Fruit fly (Drosophila melanogaster) whole organism, embryonic: ENCODE results near the gene alpha-Est3.

Experiments used
- Antp ChIP-seq: fragments of 200-800 bp; sonication (Bioruptor generic); optimal IDR thresholded peaks from 3 replicates; lab custom pipeline; 2016; ENCODE audit warnings: missing biosample characterization, missing genetic modification characterization
- Atf-2 ChIP-seq: fragments of 200-800 bp; sonication (Bioruptor generic); optimal IDR thresholded peaks from 2 replicates; lab custom pipeline; 2016; ENCODE audit warnings: missing biosample characterization, missing genetic modification characterization
- B-H2 ChIP-seq: fragments of 200-800 bp; sonication (Bioruptor generic); optimal IDR thresholded peaks from 2 replicates; lab custom pipeline; 2018; ENCODE audit warnings: missing biosample characterization, mild to moderate bottlenecking, missing genetic modification characterization
- CG10267 ChIP-seq: fragments of 200-800 bp; sonication (Bioruptor generic); optimal IDR thresholded peaks from 2 replicates; lab custom pipeline; 2018; ENCODE audit warnings: missing biosample characterization, mild to moderate bottlenecking, missing genetic modification characterization, moderate library complexity
- CG10366 ChIP-seq: fragments of 200-800 bp; sonication (Bioruptor generic); IDR thresholded peaks from 2 replicates; pipeline ENCODE4 v1.3.6; 2022; ENCODE audit warnings: missing biosample characterization, missing genetic modification characterization
- CG11398 ChIP-seq: fragments of 200-800 bp; sonication (Bioruptor generic); optimal IDR thresholded peaks from 2 replicates; lab custom pipeline; 2016; ENCODE audit warnings: missing biosample characterization, missing genetic modification characterization
- CG12071 ChIP-seq: fragments of 200-800 bp; sonication (Bioruptor generic); optimal IDR thresholded peaks from 3 replicates; lab custom pipeline; 2018; ENCODE audit warnings: missing biosample characterization, mild to moderate bottlenecking, missing genetic modification characterization
- CG12744 ChIP-seq: fragments of 200-800 bp; sonication (Bioruptor generic); optimal IDR thresholded peaks from 2 replicates; lab custom pipeline; 2016; ENCODE audit warnings: missing biosample characterization, missing genetic modification characterization
- CG13775 ChIP-seq: fragments of 200-800 bp; sonication (Bioruptor generic); optimal IDR thresholded peaks from 3 replicates; lab custom pipeline; 2017; ENCODE audit warnings: missing biosample characterization, mild to moderate bottlenecking, missing genetic modification characterization
- CG13894 ChIP-seq: fragments of 200-800 bp; sonication (Bioruptor generic); optimal IDR thresholded peaks from 3 replicates; lab custom pipeline; 2018; ENCODE audit warnings: missing biosample characterization, mild to moderate bottlenecking, missing genetic modification characterization, moderate library complexity
- CG14860 ChIP-seq: fragments of 200-800 bp; sonication (Bioruptor generic); IDR thresholded peaks from 3 replicates; pipeline ENCODE4 v1.3.6; 2022; ENCODE audit warnings: missing biosample characterization, missing genetic modification characterization; ENCODE audit not compliant: partially characterized antibody
- CG15011 ChIP-seq: fragments of 200-800 bp; sonication (Bioruptor generic); optimal IDR thresholded peaks from 3 replicates; lab custom pipeline; 2018; ENCODE audit warnings: missing biosample characterization, mild to moderate bottlenecking, missing genetic modification characterization
- CG17612 ChIP-seq: fragments of 200-800 bp; sonication (Bioruptor generic); IDR thresholded peaks from 2 replicates; pipeline ENCODE4 v1.3.6; 2022; ENCODE audit warnings: missing biosample characterization, missing genetic modification characterization
- CG2116 ChIP-seq: fragments of 200-800 bp; sonication (Bioruptor generic); optimal IDR thresholded peaks from 3 replicates; lab custom pipeline; 2018; ENCODE audit warnings: missing biosample characterization, mild to moderate bottlenecking, missing genetic modification characterization
- CG2120 ChIP-seq: fragments of 200-800 bp; sonication (Bioruptor generic); optimal IDR thresholded peaks from 3 replicates; lab custom pipeline; 2016; ENCODE audit warnings: missing biosample characterization, missing genetic modification characterization
- CG32532 ChIP-seq: fragments of 200-800 bp; sonication (Bioruptor generic); IDR thresholded peaks from 2 replicates; pipeline ENCODE4 v1.3.6; 2022; ENCODE audit warnings: missing biosample characterization, missing genetic modification characterization
- CG33557 ChIP-seq: fragments of 200-800 bp; sonication (Bioruptor generic); optimal IDR thresholded peaks from 2 replicates; lab custom pipeline; 2019; ENCODE audit warnings: missing biosample characterization, mild to moderate bottlenecking, missing genetic modification characterization, moderate library complexity
- CG34224 ChIP-seq: fragments of 200-800 bp; sonication (Bioruptor generic); IDR thresholded peaks from 3 replicates; pipeline ENCODE4 v1.3.6; 2022; ENCODE audit warnings: missing biosample characterization, missing genetic modification characterization; ENCODE audit not compliant: partially characterized antibody
- CG4282 ChIP-seq: fragments of 200-800 bp; sonication (Bioruptor generic); optimal IDR thresholded peaks from 2 replicates; lab custom pipeline; 2016; ENCODE audit warnings: missing biosample characterization, missing genetic modification characterization
- CG4730 ChIP-seq: fragments of 200-800 bp; sonication (Bioruptor generic); IDR thresholded peaks from 2 replicates; pipeline ENCODE4 v1.3.6; 2022; ENCODE audit warnings: missing biosample characterization, missing genetic modification characterization
- CG4854 ChIP-seq: fragments of 200-800 bp; sonication (Bioruptor generic); optimal IDR thresholded peaks from 2 replicates; lab custom pipeline; 2016; ENCODE audit warnings: missing biosample characterization, missing genetic modification characterization, inconsistent platforms
- CG6689 ChIP-seq: fragments of 200-800 bp; sonication (Bioruptor generic); IDR thresholded peaks from 2 replicates; pipeline ENCODE4 v1.3.6; 2022; ENCODE audit warnings: missing biosample characterization, missing genetic modification characterization
- CG6791 ChIP-seq: fragments of 200-800 bp; sonication (Bioruptor generic); IDR thresholded peaks from 3 replicates; pipeline ENCODE4 v1.3.6; 2022; ENCODE audit warnings: missing biosample characterization, missing genetic modification characterization; ENCODE audit not compliant: partially characterized antibody
- CG7745 ChIP-seq: fragments of 200-800 bp; sonication (Bioruptor generic); optimal IDR thresholded peaks from 2 replicates; lab custom pipeline; 2018; ENCODE audit warnings: missing biosample characterization, mild to moderate bottlenecking, missing genetic modification characterization, moderate library complexity
- CG9437 ChIP-seq: fragments of 200-800 bp; sonication (Bioruptor generic); optimal IDR thresholded peaks from 2 replicates; lab custom pipeline; 2018; ENCODE audit warnings: missing biosample characterization, mild to moderate bottlenecking, missing genetic modification characterization
- CG9609 ChIP-seq: fragments of 200-800 bp; sonication (Bioruptor generic); optimal IDR thresholded peaks from 3 replicates; lab custom pipeline; 2016; ENCODE audit warnings: missing biosample characterization, missing genetic modification characterization
- Dek ChIP-seq: fragments of 200-800 bp; sonication (Bioruptor generic); optimal IDR thresholded peaks from 3 replicates; lab custom pipeline; 2019; ENCODE audit warnings: missing biosample characterization, mild to moderate bottlenecking, missing genetic modification characterization, moderate library complexity
- Elba2 ChIP-seq: fragments of 200-800 bp; sonication (Bioruptor generic); optimal IDR thresholded peaks from 3 replicates; lab custom pipeline; 2016; ENCODE audit warnings: missing biosample characterization, missing genetic modification characterization
- Fer1 ChIP-seq: fragments of 200-800 bp; sonication (Bioruptor generic); optimal IDR thresholded peaks from 2 replicates; lab custom pipeline; 2017; ENCODE audit warnings: missing biosample characterization, mild to moderate bottlenecking, missing genetic modification characterization
- Fer3 ChIP-seq: fragments of 200-800 bp; sonication (Bioruptor generic); optimal IDR thresholded peaks from 2 replicates; lab custom pipeline; 2018; ENCODE audit warnings: missing biosample characterization, mild to moderate bottlenecking, missing genetic modification characterization, moderate library complexity
- Jarid2 ChIP-seq: fragments of 200-800 bp; sonication (Bioruptor generic); optimal IDR thresholded peaks from 3 replicates; lab custom pipeline; 2017; ENCODE audit warnings: mild to moderate bottlenecking, missing biosample characterization, missing genetic modification reagents, missing genetic modification characterization
- Mes4 ChIP-seq: fragments of 200-800 bp; sonication (Bioruptor generic); optimal IDR thresholded peaks from 2 replicates; lab custom pipeline; 2016; ENCODE audit warnings: missing biosample characterization, missing genetic modification characterization
- NK7.1 ChIP-seq: fragments of 200-800 bp; sonication (Bioruptor generic); optimal IDR thresholded peaks from 3 replicates; lab custom pipeline; 2016; ENCODE audit warnings: missing biosample characterization, missing genetic modification characterization
- Side ChIP-seq: fragments of 200-800 bp; sonication (Bioruptor generic); optimal IDR thresholded peaks from 2 replicates; lab custom pipeline; 2016; ENCODE audit warnings: missing biosample characterization, missing genetic modification characterization
- Sox102F ChIP-seq: fragments of 200-800 bp; sonication (Bioruptor generic); optimal IDR thresholded peaks from 2 replicates; lab custom pipeline; 2018; ENCODE audit warnings: missing biosample characterization, mild to moderate bottlenecking, missing genetic modification characterization, moderate library complexity
- TFAM ChIP-seq: fragments of 200-800 bp; sonication (Bioruptor generic); optimal IDR thresholded peaks from 2 replicates; lab custom pipeline; 2017; ENCODE audit warnings: missing biosample characterization, missing genetic modification characterization, inconsistent platforms
- amos ChIP-seq: fragments of 200-800 bp; sonication (Bioruptor generic); IDR thresholded peaks from 2 replicates; pipeline ENCODE4 v1.3.6; 2022; ENCODE audit warnings: missing biosample characterization, missing genetic modification characterization; ENCODE audit not compliant: partially characterized antibody
- bbx ChIP-seq: fragments of 200-800 bp; sonication (Bioruptor generic); IDR thresholded peaks from 2 replicates; pipeline ENCODE4 v1.3.6; 2022; ENCODE audit warnings: missing biosample characterization, missing genetic modification characterization; ENCODE audit not compliant: partially characterized antibody
- cad ChIP-seq: fragments of >200 bp; optimal IDR thresholded peaks from 2 replicates; lab custom pipeline; 2017; ENCODE audit warnings: missing biosample characterization, missing genetic modification characterization
- ems ChIP-seq: fragments of 200-800 bp; sonication (Bioruptor generic); optimal IDR thresholded peaks from 3 replicates; lab custom pipeline; 2016; ENCODE audit warnings: missing biosample characterization, missing genetic modification characterization
- fd102C ChIP-seq: fragments of 200-800 bp; sonication (Bioruptor generic); optimal IDR thresholded peaks from 2 replicates; lab custom pipeline; 2018; ENCODE audit warnings: missing biosample characterization, mild to moderate bottlenecking, missing genetic modification characterization, moderate library complexity
- gem ChIP-seq: fragments of 200-800 bp; sonication (Bioruptor generic); optimal IDR thresholded peaks from 2 replicates; lab custom pipeline; 2019; ENCODE audit warnings: missing biosample characterization, mild to moderate bottlenecking, missing genetic modification characterization, moderate library complexity
- grau ChIP-seq: fragments of 200-800 bp; optimal IDR thresholded peaks from 3 replicates; lab custom pipeline; 2019; ENCODE audit warnings: missing biosample characterization, mild to moderate bottlenecking, missing genetic modification characterization, moderate library complexity
- jumu ChIP-seq: fragments of 200-800 bp; sonication (Bioruptor generic); optimal IDR thresholded peaks from 3 replicates; lab custom pipeline; 2016; ENCODE audit warnings: missing biosample characterization, missing genetic modification characterization
- lab ChIP-seq: fragments of 200-800 bp; sonication (Bioruptor generic); optimal IDR thresholded peaks from 3 replicates; lab custom pipeline; 2017; ENCODE audit warnings: missing biosample characterization, missing genetic modification characterization, mild to moderate bottlenecking, moderate library complexity, missing genetic modification reagents
- prd ChIP-seq, 3 experiments: fragments of >200 bp in 2 of 3; fragments of 200-800 bp in 1 of 3; sonication (Bioruptor generic) in 1 of 3; optimal IDR thresholded peaks in 2 of 3; IDR thresholded peaks in 1 of 3; 2 replicates in 2 of 3; 3 replicates in 1 of 3; pipeline versions ENCODE4 v1.3.6 to Lab custom; 2017 to 2022; ENCODE audit warnings: missing biosample characterization in 1 of 3, missing genetic modification characterization in 1 of 3
- seq ChIP-seq: fragments of 200-800 bp; sonication (Bioruptor generic); IDR thresholded peaks from 2 replicates; pipeline ENCODE4 v1.3.6; 2022; ENCODE audit warnings: missing biosample characterization, missing genetic modification characterization
- sug ChIP-seq: fragments of 200-800 bp; optimal IDR thresholded peaks from 2 replicates; lab custom pipeline; 2019; ENCODE audit warnings: missing biosample characterization, mild to moderate bottlenecking, missing genetic modification characterization, moderate library complexity
- toy ChIP-seq: fragments of 200-800 bp; sonication (Bioruptor generic); IDR thresholded peaks from 2 replicates; pipeline ENCODE4 v1.3.6; 2022; ENCODE audit warnings: missing biosample characterization, missing genetic modification characterization
- ttk ChIP-seq: fragments of 200-800 bp; sonication (Bioruptor generic); IDR thresholded peaks from 2 replicates; pipeline ENCODE4 v2.1.2; 2022; ENCODE audit warnings: missing biosample characterization, missing genetic modification characterization

The alpha-Est3 gene

DNA sequence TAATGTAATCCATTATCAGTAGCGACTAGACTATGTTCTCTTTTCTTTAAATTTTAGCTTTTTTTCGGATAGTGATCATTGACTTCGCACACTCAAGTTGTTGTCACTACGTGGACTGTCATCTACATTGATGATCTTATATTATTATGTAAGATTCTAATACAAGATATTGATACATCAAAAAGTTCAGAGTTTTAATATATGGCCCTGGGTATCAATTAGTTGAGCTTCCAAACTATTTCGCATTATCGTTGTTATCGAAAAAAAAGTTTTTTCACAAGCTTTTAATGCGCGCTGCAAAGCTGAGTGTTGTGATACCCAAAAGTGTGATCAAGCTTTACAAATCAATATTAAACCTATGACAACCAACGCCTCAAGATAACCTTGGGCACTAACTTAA, 49.3 kb downstream of the alpha-Est3 start (continued):
- TF ChIP-seq CG11398 (GFP tag; lab: Kevin White, UChicago): no peak
- TF ChIP-seq CG6689 (GFP tag; lab: Robert Waterston, UW): no peak
- no peak for TF ChIP-seq CG17612
- TF ChIP-seq amos (GFP tag; lab: Robert Waterston, UW): peak; percentile 47; the same call in 1 of the 2 replicates
- no peak for TF ChIP-seq sug (tag; lab: Kevin White, UChicago)
- no peak for TF ChIP-seq Atf-2 (GFP tag; lab: Kevin White, UChicago)
- no peak for TF ChIP-seq CG12071 (GFP tag; lab: Kevin White, UChicago)
- no peak for TF ChIP-seq CG33557 (GFP tag; lab: Kevin White, UChicago)
- no peak for TF ChIP-seq NK7.1 (GFP tag; lab: Kevin White, UChicago)
- no peak for TF ChIP-seq CG2116
- no peak for TF ChIP-seq Jarid2
- TF ChIP-seq cad (GFP tag; lab: Kevin White, UChicago): no peak
- TF ChIP-seq lab (GFP tag; lab: Kevin White, UChicago): peak; percentile 47
- TF ChIP-seq jumu (GFP tag; lab: Kevin White, UChicago): no peak
- TF ChIP-seq CG6791 (GFP tag; lab: Robert Waterston, UW): peak; percentile 54; the same call in 1 of the 3 replicates
- no peak for TF ChIP-seq ttk
- peak; percentile 79 for TF ChIP-seq CG14860 (GFP tag; lab: Robert Waterston, UW)
- no peak for TF ChIP-seq Elba2 (GFP tag; lab: Kevin White, UChicago)
- TF ChIP-seq prd (optimal IDR thresholded peaks at IDR 0.05; lab: Kevin White, UChicago): no peak
- peak; percentile 42; the same call in 1 of the 3 replicates for TF ChIP-seq prd (GFP tag; IDR thresholded peaks at IDR 0.05; lab: Robert Waterston, UW)
- TF ChIP-seq CG7745 (tag; lab: Kevin White, UChicago): no peak
- TF ChIP-seq CG4282 (GFP tag; lab: Kevin White, UChicago): no peak
- TF ChIP-seq CG4854: peak; percentile 16
- no peak for TF ChIP-seq CG4730 (GFP tag; lab: Robert Waterston, UW)
- no peak for TF ChIP-seq Side (GFP tag; lab: Kevin White, UChicago)
- TF ChIP-seq CG10267 (tag; lab: Kevin White, UChicago): no peak
- peak; percentile 30 for TF ChIP-seq Dek (tag; lab: Kevin White, UChicago)
- no peak for TF ChIP-seq Fer3 (tag; lab: Kevin White, UChicago)
- peak; percentile 22 for TF ChIP-seq grau (tag; lab: Kevin White, UChicago)
- no peak for TF ChIP-seq Fer1 (GFP tag; lab: Kevin White, UChicago)
- TF ChIP-seq gem (tag; lab: Kevin White, UChicago): peak; percentile 51
- TF ChIP-seq CG10366 (GFP tag; lab: Robert Waterston, UW): peak; percentile 26; the same call in 1 of the 2 replicates
- no peak for TF ChIP-seq Antp (GFP tag; lab: Kevin White, UChicago)
- TF ChIP-seq toy (GFP tag; lab: Robert Waterston, UW): 0 out of 2 replicates have a peak, but pooled peaks have one; percentile 15
- peak; percentile 23 for TF ChIP-seq ems
- no peak for TF ChIP-seq seq (GFP tag; lab: Robert Waterston, UW)
- no peak for TF ChIP-seq CG12744 (GFP tag; lab: Kevin White, UChicago)
- no peak for TF ChIP-seq fd102C
- no peak for TF ChIP-seq CG15011
- no peak for TF ChIP-seq TFAM (GFP tag; lab: Kevin White, UChicago)
- no peak for TF ChIP-seq CG9609 (GFP tag; lab: Kevin White, UChicago)
- TF ChIP-seq CG32532 (GFP tag; lab: Robert Waterston, UW): peak; percentile 12; the same call in 1 of the 2 replicates
- no peak for TF ChIP-seq Mes4 (GFP tag; lab: Kevin White, UChicago)
- TF ChIP-seq CG34224 (GFP tag; lab: Robert Waterston, UW): no peak; the same call in 2 of the 3 replicates
- no peak for TF ChIP-seq CG9437 (GFP tag; lab: Kevin White, UChicago)
- TF ChIP-seq CG13775 (GFP tag; lab: Kevin White, UChicago): no peak
- TF ChIP-seq CG13894 (tag; lab: Kevin White, UChicago): peak; percentile 5
- TF ChIP-seq Sox102F (GFP tag; lab: Kevin White, UChicago): peak; percentile 8
- TF ChIP-seq B-H2 (GFP tag; lab: Kevin White, UChicago): no peak
- TF ChIP-seq bbx: no peak; the same call in 1 of the 2 replicates
- peak; percentile 24 for TF ChIP-seq CG2120 (GFP tag; lab: Kevin White, UChicago)
